Worm (Caenorhabditis elegans): Measurements from ENCODE around the gene txt-2.

The txt-2 gene

ce11 chrV:234572-234971 is 5.7 kb downstream of the txt-2 start, which contains the start of gene kin-33:
Gene kin-33 (minus strand): TSS chrV:234672.
- TF ChIP-seq sox-4 (tag; optimal IDR thresholded peaks at IDR 0.05) (no peak), fax-1 (tag; optimal IDR thresholded peaks at IDR 0.05) (no peak), pax-1 (tag; optimal IDR thresholded peaks at IDR 0.05) (no peak), hlh-8 (tag; optimal IDR thresholded peaks at IDR 0.05) (no peak), ceh-22 (tag; optimal IDR thresholded peaks at IDR 0.05) (no peak), ceh-24 (tag; optimal IDR thresholded peaks at IDR 0.05) (no peak), hlh-30 (tag; optimal IDR thresholded peaks at IDR 0.05; ENCODE audit: insufficient read depth) (no peak), ama-1 (optimal IDR thresholded peaks at IDR 0.05) (no peak), npax-4 (tag; optimal IDR thresholded peaks at IDR 0.05) (no peak), sox-2 (GFP tag; IDR thresholded peaks at IDR 0.05) (no peak), C08G9.2 (tag; optimal IDR thresholded peaks at IDR 0.05) (no peak), eyg-1 (tag; optimal IDR thresholded peaks at IDR 0.05) (no peak), rnt-1 (tag; optimal IDR thresholded peaks at IDR 0.05) (no peak), unc-55 (GFP tag; optimal IDR thresholded peaks at IDR 0.05) (no peak), ceh-14 (tag; optimal IDR thresholded peaks at IDR 0.05) (no peak), dmd-4 (tag; optimal IDR thresholded peaks at IDR 0.05; ENCODE audit: borderline replicate concordance) (no peak), ceh-18 (tag; optimal IDR thresholded peaks at IDR 0.05) (no peak), ztf-16 (tag; optimal IDR thresholded peaks at IDR 0.05) (no peak), pros-1 (tag; optimal IDR thresholded peaks at IDR 0.05) (no peak), ets-4 (tag; optimal IDR thresholded peaks at IDR 0.05) (no peak)

- no peak for TF ChIP-seq ceh-24 (tag; optimal IDR thresholded peaks at IDR 0.05)
- TF ChIP-seq fax-1 (tag; optimal IDR thresholded peaks at IDR 0.05) = no peak
- TF ChIP-seq K09A11.1 (tag; optimal IDR thresholded peaks at IDR 0.05; ENCODE audit: insufficient read depth) = no peak
- TF ChIP-seq hlh-6 (tag; optimal IDR thresholded peaks at IDR 0.05) = no peak
- TF ChIP-seq madf-2 (tag; optimal IDR thresholded peaks at IDR 0.05) = no peak
- no peak for TF ChIP-seq eyg-1 (tag; optimal IDR thresholded peaks at IDR 0.05)
- no peak for TF ChIP-seq elt-4 (tag; optimal IDR thresholded peaks at IDR 0.05)
- TF ChIP-seq hlh-8 (tag; optimal IDR thresholded peaks at IDR 0.05) = no peak
- TF ChIP-seq Y22D7AL.16 (tag; optimal IDR thresholded peaks at IDR 0.05) = no peak
- TF ChIP-seq ttx-3 (tag; optimal IDR thresholded peaks at IDR 0.05) = no peak
- no peak for TF ChIP-seq ceh-30 (tag; optimal IDR thresholded peaks at IDR 0.05)
- TF ChIP-seq unc-86 (tag; optimal IDR thresholded peaks at IDR 0.05) = no peak
- TF ChIP-seq syd-9 (tag; optimal IDR thresholded peaks at IDR 0.05) = no peak
- TF ChIP-seq unc-55 (GFP tag; optimal IDR thresholded peaks at IDR 0.05) = no peak
- TF ChIP-seq ceh-18 (tag; optimal IDR thresholded peaks at IDR 0.05) = no peak
These were observed 20.7 kb downstream of the txt-2 start, which contains the start of gene srh-80 for ce11 chrV:219632-220031. Gene srh-80 (plus strand): TSS chrV:219932.

ce11 chrV:216847-217246 is 23.5 kb downstream of the txt-2 start, which contains the start of gene srh-78:
Gene srh-78 (plus strand): TSS chrV:217147.
- no peak for TF ChIP-seq mec-3 (tag; optimal IDR thresholded peaks at IDR 0.05; ENCODE audit: borderline replicate concordance)
- TF ChIP-seq zip-5 (tag; optimal IDR thresholded peaks at IDR 0.05) = no peak
- TF ChIP-seq nfya-1 (tag; optimal IDR thresholded peaks at IDR 0.05) = no peak
- no peak for TF ChIP-seq odd-2 (tag; optimal IDR thresholded peaks at IDR 0.05)
- TF ChIP-seq K02D7.2 (tag; optimal IDR thresholded peaks at IDR 0.05) = no peak
- no peak for TF ChIP-seq C08G9.2 (tag; optimal IDR thresholded peaks at IDR 0.05)
- no peak for TF ChIP-seq fax-1 (tag; optimal IDR thresholded peaks at IDR 0.05)
- TF ChIP-seq hlh-30 (tag; optimal IDR thresholded peaks at IDR 0.05; ENCODE audit: insufficient read depth) = no peak
- TF ChIP-seq dmd-4 (tag; optimal IDR thresholded peaks at IDR 0.05; ENCODE audit: borderline replicate concordance) = no peak
- no peak for TF ChIP-seq elt-2 (tag; optimal IDR thresholded peaks at IDR 0.05)

- TF ChIP-seq K02D7.2 (tag; optimal IDR thresholded peaks at IDR 0.05) = no peak
- TF ChIP-seq ceh-9 (tag; optimal IDR thresholded peaks at IDR 0.05) = no peak
- TF ChIP-seq gmeb-2 (tag; optimal IDR thresholded peaks at IDR 0.05) = no peak
- no peak for TF ChIP-seq ets-4 (tag; optimal IDR thresholded peaks at IDR 0.05)
- TF ChIP-seq odd-2 (tag; optimal IDR thresholded peaks at IDR 0.05) = no peak
- TF ChIP-seq ceh-22 (tag; optimal IDR thresholded peaks at IDR 0.05) = no peak
- no peak for TF ChIP-seq C38D4.7 (GFP tag; optimal IDR thresholded peaks at IDR 0.05)
- TF ChIP-seq hlh-15 (tag; optimal IDR thresholded peaks at IDR 0.05) = no peak
- TF ChIP-seq unc-86 (tag; optimal IDR thresholded peaks at IDR 0.05) = no peak
These were observed 24.6 kb downstream of the txt-2 start for ce11 chrV:215697-216096.

Data from whole organism, late embryonic.